Worm (Caenorhabditis elegans): ENCODE measurements around the gene ZK643.5.

- TF ChIP-seq cnd-1 (tag; optimal IDR thresholded peaks at IDR 0.05): no peak
- TF ChIP-seq ces-1 (GFP tag; optimal IDR thresholded peaks at IDR 0.05): peak; percentile 86
- TF ChIP-seq ceh-39 (tag; optimal IDR thresholded peaks at IDR 0.05): no peak
- TF ChIP-seq unc-62 (GFP tag; optimal IDR thresholded peaks at IDR 0.05): peak; percentile 79
- no peak for TF ChIP-seq lin-13 (tag; optimal IDR thresholded peaks at IDR 0.05)
- no peak for TF ChIP-seq elt-1 (tag; optimal IDR thresholded peaks at IDR 0.05; ENCODE audit: borderline replicate concordance, insufficient read depth)
Measured at ce11 chrIII:8984960-8985359, 29.0 kb upstream of the ZK643.5 start.
